Fruit fly (Drosophila melanogaster) whole organism, prepupa: ENCODE results near the gene Cpr.

Source experiments
- CG10631 ChIP-seq: fragments of 200-800 bp; sonication (Bioruptor generic); optimal IDR thresholded peaks from 2 replicates; lab custom pipeline; 2016; ENCODE audit warnings: missing biosample characterization, missing genetic modification characterization
- CG15336 ChIP-seq: fragments of 200-800 bp; sonication (Bioruptor generic); IDR thresholded peaks from 2 replicates; pipeline ENCODE4 v1.3.6; 2022; ENCODE audit warnings: missing biosample characterization, missing genetic modification characterization
- CG34406 ChIP-seq: fragments of 200-800 bp; sonication (Bioruptor generic); optimal IDR thresholded peaks from 3 replicates; lab custom pipeline; 2016; ENCODE audit warnings: missing biosample characterization, missing genetic modification characterization
- Hr4 ChIP-seq: fragments of 200-800 bp; sonication (Bioruptor generic); optimal IDR thresholded peaks from 3 replicates; lab custom pipeline; 2016; ENCODE audit warnings: missing biosample characterization, missing genetic modification characterization
- OdsH ChIP-seq: fragments of 200-800 bp; sonication (Bioruptor generic); optimal IDR thresholded peaks from 3 replicates; lab custom pipeline; 2016; ENCODE audit warnings: missing biosample characterization, missing genetic modification characterization

DNA sequence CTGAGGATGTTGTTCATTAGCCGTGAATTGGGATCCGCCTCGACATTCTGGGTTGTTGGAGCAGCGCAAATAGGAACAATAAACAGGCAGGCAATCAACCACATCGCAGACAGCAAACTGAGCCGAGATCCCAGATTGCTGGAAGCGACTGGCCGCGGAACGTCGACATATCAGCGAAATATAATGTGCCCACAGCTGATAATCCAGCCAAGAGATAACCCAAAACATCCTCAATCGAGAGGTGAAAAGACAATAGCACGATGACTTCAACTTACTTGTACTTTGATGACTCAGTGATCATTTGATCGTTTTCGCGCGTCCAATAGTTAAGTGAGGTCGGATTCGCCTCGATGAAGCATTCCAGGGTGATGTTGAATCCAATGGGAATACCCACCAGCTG lies 46.8 kb downstream of the Cpr start, which contains the start of gene Nepl6:
- TF ChIP-seq OdsH (GFP tag; lab: Kevin White, UChicago) = no peak
- no peak for TF ChIP-seq CG34406 (GFP tag; lab: Kevin White, UChicago)
- no peak for TF ChIP-seq CG10631
- TF ChIP-seq CG15336 = no peak
- TF ChIP-seq Hr4 (GFP tag; lab: Kevin White, UChicago) = no peak
